Worm (Caenorhabditis elegans): ENCODE results near the gene cest-9.1.

ce11 chrX:12185847-12186559 is 40.0 kb upstream of the cest-9.1 start:
- TF ChIP-seq ztf-29 (GFP tag; IDR thresholded peaks at IDR 0.05) (no peak), med-1 (GFP tag; optimal IDR thresholded peaks at IDR 0.05; ENCODE audit: insufficient read depth) (no peak), flt-1 (GFP tag; IDR thresholded peaks at IDR 0.05) (no peak)
